Fruit fly (Drosophila melanogaster) whole organism, wandering third instar larva: Measurements from ENCODE around the gene CG32099.

Experiments used
- Abd-B ChIP-seq: fragments of >200 bp; optimal IDR thresholded peaks from 2 replicates; lab custom pipeline; 2017; ENCODE audit warnings: missing biosample characterization, missing genetic modification characterization
- CG32264 ChIP-seq: fragments of 200-800 bp; sonication (Bioruptor generic); optimal IDR thresholded peaks from 2 replicates; lab custom pipeline; 2016; ENCODE audit warnings: missing biosample characterization, missing genetic modification characterization
- CrebA ChIP-seq: fragments of 200-800 bp; sonication (Bioruptor generic); optimal IDR thresholded peaks from 2 replicates; lab custom pipeline; 2016; ENCODE audit warnings: missing biosample characterization, mild to moderate bottlenecking, missing genetic modification characterization, borderline replicate concordance
- Dfd ChIP-seq: fragments of >200 bp; optimal IDR thresholded peaks from 2 replicates; lab custom pipeline; 2017; ENCODE audit warnings: missing biosample characterization, missing genetic modification characterization
- GATAd ChIP-seq: sonication (Bioruptor generic); optimal IDR thresholded peaks from 2 replicates; lab custom pipeline; 2016; ENCODE audit warnings: missing biosample characterization, missing genetic modification characterization
- HLH106 ChIP-seq: fragments of 200-800 bp; optimal IDR thresholded peaks from 3 replicates; lab custom pipeline; 2019; ENCODE audit warnings: missing biosample characterization, mild to moderate bottlenecking, missing genetic modification characterization, moderate library complexity
- Hnf4 ChIP-seq: fragments of 200-800 bp; sonication (Bioruptor generic); optimal IDR thresholded peaks from 2 replicates; lab custom pipeline; 2016; ENCODE audit warnings: missing biosample characterization, mild to moderate bottlenecking, missing genetic modification characterization
- N ChIP-seq: fragments of >200 bp; optimal IDR thresholded peaks from 2 replicates; lab custom pipeline; 2018; ENCODE audit warnings: missing biosample characterization, missing external identifiers, missing genetic modification characterization
- foxo ChIP-seq, 2 experiments: fragments of 200-800 bp; sonication (Bioruptor generic); optimal IDR thresholded peaks; 2 replicates in 1 of 2; 3 replicates in 1 of 2; lab custom pipeline; 2016 to 2017; ENCODE audit warnings: missing biosample characterization in 2 of 2, missing genetic modification characterization in 2 of 2
- fru ChIP-seq: fragments of 200-800 bp; sonication (Bioruptor generic); optimal IDR thresholded peaks from 3 replicates; lab custom pipeline; 2016; ENCODE audit warnings: missing biosample characterization, mild to moderate bottlenecking, missing genetic modification characterization
- h ChIP-seq: fragments of 200-800 bp; sonication (Bioruptor generic); optimal IDR thresholded peaks from 3 replicates; lab custom pipeline; 2016; ENCODE audit warnings: missing biosample characterization, mild to moderate bottlenecking, missing genetic modification characterization
- pan ChIP-seq: fragments of >200 bp; optimal IDR thresholded peaks from 2 replicates; lab custom pipeline; 2017
- psq ChIP-seq: fragments of 200-800 bp; sonication (Bioruptor generic); optimal IDR thresholded peaks from 3 replicates; lab custom pipeline; 2017; ENCODE audit warnings: missing biosample characterization, mild to moderate bottlenecking, missing genetic modification characterization, moderate library complexity
- sage ChIP-seq: fragments of 200-800 bp; sonication (Bioruptor generic); optimal IDR thresholded peaks from 2 replicates; lab custom pipeline; 2016; ENCODE audit warnings: missing biosample characterization, mild to moderate bottlenecking, missing genetic modification characterization

DNA sequence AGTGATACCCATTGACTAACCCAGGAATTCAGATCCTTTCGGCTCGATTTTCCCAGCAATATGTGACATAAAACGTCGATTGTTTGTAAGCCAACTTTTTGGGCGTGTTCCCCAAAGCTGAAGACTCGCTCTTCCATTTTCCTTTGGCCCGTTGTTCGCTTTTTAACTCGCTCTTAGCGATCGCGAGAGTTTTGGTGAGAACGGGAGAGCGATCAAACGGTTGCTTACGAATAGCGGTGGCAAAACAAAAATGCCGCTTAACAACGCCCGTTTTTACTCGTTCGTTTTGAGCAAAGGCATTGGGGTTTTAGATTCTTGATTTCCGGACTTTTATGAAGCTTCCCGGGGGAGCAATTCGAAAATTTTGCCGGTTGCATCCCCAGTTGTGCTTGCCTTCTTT is 2.1 kb upstream of the CG32099 start:
- TF ChIP-seq HLH106 (tag; lab: Kevin White, UChicago) = no peak
- peak; percentile 80 for TF ChIP-seq psq
- no peak for TF ChIP-seq Hnf4
- TF ChIP-seq fru (GFP tag; lab: Kevin White, UChicago) = no peak
- no peak for TF ChIP-seq h (GFP tag; lab: Kevin White, UChicago)
- TF ChIP-seq pan (lab: Kevin White, UChicago) = no peak
- TF ChIP-seq GATAd (GFP tag; lab: Kevin White, UChicago) = no peak
- no peak for TF ChIP-seq foxo (GFP tag; optimal IDR thresholded peaks at IDR 0.05; lab: Kevin White, UChicago)
- no peak for TF ChIP-seq Abd-B (GFP tag; lab: Kevin White, UChicago)
- TF ChIP-seq Dfd (GFP tag; lab: Kevin White, UChicago) = no peak
- no peak for TF ChIP-seq N (GFP tag; lab: Kevin White, UChicago)
- no peak for TF ChIP-seq sage (GFP tag; lab: Kevin White, UChicago)
- no peak for TF ChIP-seq CG32264 (GFP tag; lab: Kevin White, UChicago)
- TF ChIP-seq CrebA (GFP tag; lab: Kevin White, UChicago) = no peak
